Fruit fly (Drosophila melanogaster): ENCODE measurements around the gene scf.

Gene scf

DNA sequence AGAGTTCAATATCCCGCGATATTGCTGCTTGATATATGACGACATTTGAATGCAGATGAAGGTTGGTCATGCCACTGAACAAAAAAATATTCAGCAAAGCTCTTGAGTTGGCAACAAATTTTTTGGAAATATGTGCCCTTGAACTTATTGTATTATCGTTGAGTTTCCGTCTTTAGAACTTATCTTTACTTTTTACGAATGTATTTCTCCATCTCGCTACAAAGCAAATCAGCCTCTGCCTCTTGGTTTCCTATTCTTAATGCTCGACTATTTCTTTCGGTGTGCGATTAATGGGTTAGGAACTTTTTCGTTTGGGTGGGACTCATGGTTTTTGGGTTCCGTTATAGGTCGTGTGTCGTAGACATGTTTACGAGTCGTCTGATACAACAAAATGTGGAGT is 24.7 kb downstream of the scf start (continued):
- TF ChIP-seq Med (GFP tag) (peak; percentile 81), CG14050 (GFP tag; IDR thresholded peaks at IDR 0.05) (peak; percentile 48; the same call in 1 of the 3 replicates), bcd (GFP tag; optimal IDR thresholded peaks at IDR 0.05) (peak; percentile 56), danr (GFP tag; IDR thresholded peaks at IDR 0.05) (peak; percentile 42; the same call in 1 of the 2 replicates), sob (GFP tag; IDR thresholded peaks at IDR 0.05) (0 out of 2 replicates have a peak, but pooled peaks have one; percentile 14), CG18599 (GFP tag; optimal IDR thresholded peaks at IDR 0.05) (peak; percentile 50), D (optimal IDR thresholded peaks at IDR 0.05) (no peak), D (GFP tag; optimal IDR thresholded peaks at IDR 0.05) (peak; percentile 65), slou (GFP tag; optimal IDR thresholded peaks at IDR 0.05) (no peak), lmd (GFP tag; IDR thresholded peaks at IDR 0.05) (peak; percentile 55), gem (tag; optimal IDR thresholded peaks at IDR 0.05) (peak; percentile 84), CG11696 (GFP tag; IDR thresholded peaks at IDR 0.05) (peak; percentile 54; the same call in 1 of the 2 replicates), nerfin-1 (tag; optimal IDR thresholded peaks at IDR 0.05) (peak; percentile 58), CG1024 (GFP tag; IDR thresholded peaks at IDR 0.05) (0 out of 2 replicates have a peak, but pooled peaks have one; percentile 12), CG15269 (tag; optimal IDR thresholded peaks at IDR 0.05) (peak; percentile 60), Sry-δ (GFP tag; optimal IDR thresholded peaks at IDR 0.05) (peak; percentile 29), Dad (GFP tag; optimal IDR thresholded peaks at IDR 0.05) (peak; percentile 41), CG4617 (GFP tag; optimal IDR thresholded peaks at IDR 0.05; ENCODE audit: borderline replicate concordance) (peak; percentile 13), fd96Cb (tag; optimal IDR thresholded peaks at IDR 0.05) (peak; percentile 76), CG12942 (GFP tag; optimal IDR thresholded peaks at IDR 0.05) (peak; percentile 6), Oli (tag; optimal IDR thresholded peaks at IDR 0.05) (peak; percentile 82), CG30403 (GFP tag; optimal IDR thresholded peaks at IDR 0.05) (peak; percentile 68), CHES-1-like (GFP tag; optimal IDR thresholded peaks at IDR 0.05) (peak; percentile 63), Deaf1 (tag; optimal IDR thresholded peaks at IDR 0.05) (peak; percentile 44), zen2 (GFP tag; IDR thresholded peaks at IDR 0.05; ENCODE audit: partially characterized antibody) (no peak), Atf-2 (GFP tag; optimal IDR thresholded peaks at IDR 0.05) (peak; percentile 57), CG12659 (GFP tag; optimal IDR thresholded peaks at IDR 0.05) (peak; percentile 50), HHEX (GFP tag; optimal IDR thresholded peaks at IDR 0.05) (peak; percentile 25), CG6272 (GFP tag; IDR thresholded peaks at IDR 0.05) (no peak), CG1233 (GFP tag; optimal IDR thresholded peaks at IDR 0.05) (peak; percentile 13), twi (tag; optimal IDR thresholded peaks at IDR 0.05) (peak; percentile 75), chn (GFP tag; optimal IDR thresholded peaks at IDR 0.05) (peak; percentile 71), ERR (GFP tag; optimal IDR thresholded peaks at IDR 0.05) (peak; percentile 42), CG17385 (GFP tag; optimal IDR thresholded peaks at IDR 0.05) (peak; percentile 73), Camta (GFP tag; optimal IDR thresholded peaks at IDR 0.05) (peak; percentile 64), HLH54F (GFP tag; optimal IDR thresholded peaks at IDR 0.05) (peak; percentile 51), CG15601 (tag; optimal IDR thresholded peaks at IDR 0.05) (peak; percentile 90), mam (GFP tag; optimal IDR thresholded peaks at IDR 0.05) (peak; percentile 28), Xrp1 (GFP tag; IDR thresholded peaks at IDR 0.05) (peak; percentile 84), CG11695 (GFP tag; IDR thresholded peaks at IDR 0.05) (0 out of 3 replicates have a peak, but pooled peaks have one; percentile 51), Hr39 (optimal IDR thresholded peaks at IDR 0.05) (no peak), Bteb2 (GFP tag; optimal IDR thresholded peaks at IDR 0.05) (peak; percentile 24), Tbp (GFP tag; optimal IDR thresholded peaks at IDR 0.05) (no peak), fd64A (GFP tag; optimal IDR thresholded peaks at IDR 0.05) (peak; percentile 64), CG17612 (GFP tag; IDR thresholded peaks at IDR 0.05) (no peak), prd (optimal IDR thresholded peaks at IDR 0.05) (no peak), prd (GFP tag; IDR thresholded peaks at IDR 0.05) (peak; percentile 63; the same call in 2 of the 3 replicates), Myb (GFP tag; optimal IDR thresholded peaks at IDR 0.05) (peak; percentile 29), Rfx (GFP tag; IDR thresholded peaks at IDR 0.05) (no peak), CG11560 (tag; IDR thresholded peaks at IDR 0.05) (no peak), trem (tag; optimal IDR thresholded peaks at IDR 0.05) (peak; percentile 67)
